Worm (Caenorhabditis elegans) whole organism, young adult: ENCODE data around the gene gcy-11.

Source experiments
- B0261.1 ChIP-seq: sonication (generic microtip); optimal IDR thresholded peaks from 2 replicates; lab custom pipeline; 2016; ENCODE audit warnings: mild to moderate bottlenecking, missing genetic modification characterization, moderate library complexity, missing compliant biosample characterization
- B0336.3 ChIP-seq: fragments of 200-800 bp; sonication (Bioruptor generic); IDR thresholded peaks from 2 replicates; pipeline ENCODE4 v1.3.6; 2022; ENCODE audit warnings: missing genetic modification characterization, missing compliant biosample characterization
- C17E4.6 ChIP-seq: fragments of 200-800 bp; sonication (Bioruptor generic); IDR thresholded peaks from 2 replicates; pipeline ENCODE4 v1.3.6; 2022; ENCODE audit warnings: missing genetic modification reagents, missing genetic modification characterization, missing compliant biosample characterization
- D2030.7 ChIP-seq: fragments of 200-800 bp; sonication (Bioruptor generic); IDR thresholded peaks from 2 replicates; pipeline ENCODE4 v1.3.6; 2022; ENCODE audit warnings: missing genetic modification reagents, missing genetic modification characterization, missing compliant biosample characterization
- F37B4.10 ChIP-seq: fragments of 200-800 bp; sonication (Bioruptor generic); IDR thresholded peaks from 2 replicates; pipeline ENCODE4 v1.3.6; 2022; ENCODE audit warnings: missing genetic modification characterization, missing compliant biosample characterization
- F39B2.1 ChIP-seq: fragments of 200-800 bp; sonication (Bioruptor generic); IDR thresholded peaks from 2 replicates; pipeline ENCODE4 v1.3.6; 2022; ENCODE audit warnings: missing genetic modification reagents, missing genetic modification characterization, missing compliant biosample characterization
- F52B5.7 ChIP-seq: sonication (generic microtip); optimal IDR thresholded peaks from 2 replicates; lab custom pipeline; 2016; ENCODE audit warnings: mild to moderate bottlenecking, missing genetic modification characterization, missing compliant biosample characterization
- F57A8.1 ChIP-seq: fragments of 200-800 bp; sonication (Bioruptor generic); optimal IDR thresholded peaks from 2 replicates; lab custom pipeline; 2018; ENCODE audit warnings: mild to moderate bottlenecking, missing genetic modification characterization, moderate library complexity, missing compliant biosample characterization
- K11D2.4 ChIP-seq: fragments of 200-800 bp; sonication (Bioruptor generic); IDR thresholded peaks from 2 replicates; pipeline ENCODE4 v1.3.6; 2022; ENCODE audit warnings: missing genetic modification reagents, missing genetic modification characterization, missing compliant biosample characterization
- atf-7 ChIP-seq: sonication (generic microtip); optimal IDR thresholded peaks from 2 replicates; lab custom pipeline; 2017; ENCODE audit warnings: mild to moderate bottlenecking, missing genetic modification characterization, missing compliant biosample characterization
- athp-1 ChIP-seq: sonication (generic microtip); optimal IDR thresholded peaks from 2 replicates; lab custom pipeline; 2017; ENCODE audit warnings: mild to moderate bottlenecking, missing genetic modification characterization, missing compliant biosample characterization
- ceh-58 ChIP-seq: fragments of 200-800 bp; sonication (Bioruptor generic); IDR thresholded peaks from 2 replicates; pipeline ENCODE4 v1.3.6; 2022; ENCODE audit warnings: missing genetic modification characterization, missing compliant biosample characterization
- die-1 ChIP-seq: sonication (generic microtip); optimal IDR thresholded peaks from 2 replicates; lab custom pipeline; 2016; ENCODE audit warnings: missing genotype, mild to moderate bottlenecking, missing genetic modification characterization, missing compliant biosample characterization
- dpff-1 ChIP-seq: sonication (generic microtip); optimal IDR thresholded peaks from 2 replicates; lab custom pipeline; 2017; ENCODE audit warnings: mild to moderate bottlenecking, missing genetic modification characterization, missing compliant biosample characterization
- egl-18 ChIP-seq: fragments of 200-800 bp; sonication (Bioruptor generic); IDR thresholded peaks from 2 replicates; pipeline ENCODE4 v1.3.6; 2022; ENCODE audit warnings: missing genetic modification reagents, missing genetic modification characterization, missing compliant biosample characterization
- egrh-3 ChIP-seq: fragments of 200-800 bp; sonication (Bioruptor generic); IDR thresholded peaks from 2 replicates; pipeline ENCODE4 v1.3.6; 2022; ENCODE audit warnings: missing genetic modification reagents, missing genetic modification characterization, missing compliant biosample characterization
- ets-4 ChIP-seq: fragments of 200-800 bp; sonication (Bioruptor generic); optimal IDR thresholded peaks from 2 replicates; lab custom pipeline; 2018; ENCODE audit warnings: mild to moderate bottlenecking, missing genetic modification characterization, missing compliant biosample characterization
- fkh-3 ChIP-seq: sonication (generic microtip); optimal IDR thresholded peaks from 2 replicates; lab custom pipeline; 2016; ENCODE audit warnings: mild to moderate bottlenecking, missing genetic modification characterization, missing compliant biosample characterization
- gei-17 ChIP-seq: fragments of 200-800 bp; sonication (Bioruptor generic); optimal IDR thresholded peaks from 2 replicates; lab custom pipeline; 2018; ENCODE audit warnings: mild to moderate bottlenecking, missing genetic modification characterization, missing compliant biosample characterization
- hlh-12 ChIP-seq: sonication (generic microtip); optimal IDR thresholded peaks from 2 replicates; lab custom pipeline; 2016; ENCODE audit warnings: missing genetic modification characterization, missing compliant biosample characterization
- hlh-26 ChIP-seq: fragments of 200-800 bp; sonication (Bioruptor generic); conservative IDR thresholded peaks from 2 replicates; pipeline ENCODE4 v1.3.6; 2022; ENCODE audit warnings: missing genetic modification reagents, missing genetic modification characterization, missing compliant biosample characterization
- hmg-20 ChIP-seq: fragments of 200-800 bp; sonication (Bioruptor generic); IDR thresholded peaks from 2 replicates; pipeline ENCODE4 v1.3.6; 2022; ENCODE audit warnings: missing genetic modification reagents, missing genetic modification characterization, missing compliant biosample characterization
- hsf-1 ChIP-seq: fragments of 200-800 bp; sonication (Bioruptor generic); IDR thresholded peaks from 2 replicates; pipeline ENCODE4 v1.3.6; 2022; ENCODE audit warnings: missing genetic modification reagents, missing genetic modification characterization, missing compliant biosample characterization
- let-526 ChIP-seq: fragments of 200-800 bp; sonication (Bioruptor generic); IDR thresholded peaks from 2 replicates; pipeline ENCODE4 v1.3.6; 2022; ENCODE audit warnings: missing genetic modification reagents, missing genetic modification characterization, missing compliant biosample characterization
- madf-10 ChIP-seq: sonication (generic microtip); optimal IDR thresholded peaks from 2 replicates; lab custom pipeline; 2016; ENCODE audit warnings: mild to moderate bottlenecking, missing genetic modification characterization, missing compliant biosample characterization
- madf-3 ChIP-seq: fragments of 200-800 bp; sonication (Bioruptor generic); IDR thresholded peaks from 2 replicates; pipeline ENCODE4 v1.3.6; 2022; ENCODE audit warnings: missing genetic modification reagents, missing genetic modification characterization, missing compliant biosample characterization
- madf-6 ChIP-seq: fragments of 200-800 bp; sonication (Bioruptor generic); IDR thresholded peaks from 2 replicates; pipeline ENCODE4 v1.3.6; 2022; ENCODE audit warnings: missing genetic modification reagents, missing genetic modification characterization, missing compliant biosample characterization
- mcd-1 ChIP-seq: fragments of 200-800 bp; sonication (Bioruptor generic); IDR thresholded peaks from 2 replicates; pipeline ENCODE4 v1.3.6; 2022; ENCODE audit warnings: missing genetic modification reagents, missing genetic modification characterization, missing compliant biosample characterization
- mel-28 ChIP-seq: sonication (generic microtip); optimal IDR thresholded peaks from 2 replicates; lab custom pipeline; 2016; ENCODE audit warnings: borderline replicate concordance, mild to moderate bottlenecking, missing genetic modification characterization, missing compliant biosample characterization
- mes-4 ChIP-seq: sonication (generic microtip); optimal IDR thresholded peaks from 2 replicates; lab custom pipeline; 2016; ENCODE audit warnings: missing genotype, missing genetic modification characterization, missing compliant biosample characterization
- mxl-1 ChIP-seq: sonication (generic microtip); optimal IDR thresholded peaks from 2 replicates; lab custom pipeline; 2016; ENCODE audit warnings: missing genetic modification characterization, missing compliant biosample characterization
- nhr-120 ChIP-seq: fragments of 200-800 bp; sonication (Bioruptor generic); IDR thresholded peaks from 2 replicates; pipeline ENCODE4 v1.3.6; 2022; ENCODE audit warnings: missing genetic modification characterization, missing compliant biosample characterization
- nhr-80 ChIP-seq: sonication (generic microtip); optimal IDR thresholded peaks from 2 replicates; lab custom pipeline; 2016; ENCODE audit warnings: missing genetic modification characterization, missing compliant biosample characterization
- nhr-90 ChIP-seq: sonication (generic microtip); optimal IDR thresholded peaks from 2 replicates; lab custom pipeline; 2016; ENCODE audit warnings: missing genotype, mild to moderate bottlenecking, missing genetic modification characterization, missing compliant biosample characterization
- pbrm-1 ChIP-seq: fragments of 200-800 bp; sonication (Bioruptor generic); IDR thresholded peaks from 2 replicates; pipeline ENCODE4 v1.3.6; 2022; ENCODE audit warnings: missing genetic modification reagents, missing genetic modification characterization, missing compliant biosample characterization
- rpc-1 ChIP-seq, 2 experiments: fragments of 150-350 bp in 1 of 2; sonication (generic microtip) in 1 of 2; optimal IDR thresholded peaks; 2 replicates each; lab custom pipeline; 2014 to 2018; ENCODE audit warnings: missing biosample characterization in 1 of 2, missing genetic modification characterization in 1 of 2, missing genetic modification reagents in 1 of 2, missing genotype in 1 of 2
- sdz-38 ChIP-seq: sonication (generic microtip); optimal IDR thresholded peaks from 2 replicates; lab custom pipeline; 2016; ENCODE audit warnings: missing genotype, missing genetic modification characterization, missing compliant biosample characterization
- snpc-4 ChIP-seq, 5 experiments: fragments of 150-350 bp in 1 of 5; sonication (generic microtip) in 4 of 5; optimal IDR thresholded peaks; 2 replicates each; lab custom pipeline; 2014 to 2018; ENCODE audit warnings: missing genetic modification characterization in 5 of 5, missing biosample characterization in 3 of 5, antibody characterized with exemption in 2 of 5, mild to moderate bottlenecking in 2 of 5, missing compliant biosample characterization in 2 of 5, missing genotype in 2 of 5, moderate library complexity in 2 of 5, missing genetic modification reagents in 1 of 5
- tbx-9 ChIP-seq: sonication (generic microtip); optimal IDR thresholded peaks from 2 replicates; lab custom pipeline; 2016; ENCODE audit warnings: borderline replicate concordance, missing genetic modification characterization, inconsistent platforms, missing compliant biosample characterization
- tlf-1 ChIP-seq: fragments of 200-800 bp; sonication (Bioruptor generic); optimal IDR thresholded peaks from 2 replicates; lab custom pipeline; 2018; ENCODE audit warnings: mild to moderate bottlenecking, missing genetic modification characterization, missing compliant biosample characterization
- zim-3 ChIP-seq: sonication (generic microtip); optimal IDR thresholded peaks from 2 replicates; lab custom pipeline; 2017; ENCODE audit warnings: mild to moderate bottlenecking, missing genetic modification characterization, moderate library complexity, missing compliant biosample characterization
- ztf-25 ChIP-seq: fragments of 200-800 bp; sonication (Bioruptor generic); IDR thresholded peaks from 2 replicates; pipeline ENCODE4 v1.3.6; 2022; ENCODE audit warnings: missing genetic modification reagents, missing genetic modification characterization, missing compliant biosample characterization
- ztf-28 ChIP-seq: fragments of 200-800 bp; sonication (Bioruptor generic); IDR thresholded peaks from 2 replicates; pipeline ENCODE4 v1.3.6; 2022; ENCODE audit warnings: missing genetic modification reagents, missing genetic modification characterization, missing compliant biosample characterization
- ztf-6 ChIP-seq: fragments of 200-800 bp; sonication (Bioruptor generic); IDR thresholded peaks from 2 replicates; pipeline ENCODE4 v1.3.6; 2022; ENCODE audit warnings: missing genetic modification reagents, missing genetic modification characterization, missing compliant biosample characterization

Gene gcy-11

DNA sequence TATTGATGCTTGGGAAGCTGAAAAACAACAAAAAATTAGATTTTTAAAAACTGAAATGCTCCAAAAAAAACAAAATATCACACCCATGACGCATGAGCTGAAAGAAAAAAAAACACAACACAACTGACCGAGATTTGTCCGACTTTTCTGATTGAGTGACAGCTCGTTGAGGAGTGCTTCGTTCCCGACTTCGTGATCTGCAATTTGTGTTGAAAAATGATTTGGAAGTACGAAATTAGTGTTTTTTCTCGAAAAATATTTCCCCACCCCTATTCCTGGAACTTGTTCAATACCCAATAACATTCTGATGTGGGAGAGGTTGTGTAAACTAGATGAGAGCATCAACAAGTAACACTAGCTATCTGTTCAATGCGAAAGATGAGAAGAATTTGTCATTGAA, 13.8 kb downstream of the gcy-11 start:
- TF ChIP-seq egl-18 (GFP tag; lab: Robert Waterston, UW) (no peak), ets-4 (no peak), C17E4.6 (no peak), tlf-1 (GFP tag; lab: Kevin White, UChicago) (no peak), dpff-1 (tag; lab: Kevin White, UChicago) (no peak), hsf-1 (no peak), ceh-58 (GFP tag; lab: Robert Waterston, UW) (no peak), mes-4 (no peak), hmg-20 (GFP tag; lab: Robert Waterston, UW) (no peak), snpc-4 (GFP tag; optimal IDR thresholded peaks at IDR 0.05; lab: Kevin White, UChicago) (no peak), snpc-4 (tag; optimal IDR thresholded peaks at IDR 0.05; lab: Kevin White, UChicago) (no peak), ztf-28 (no peak), D2030.7 (GFP tag; lab: Robert Waterston, UW) (no peak), F52B5.7 (no peak), hlh-12 (tag; lab: Kevin White, UChicago) (no peak), F39B2.1 (GFP tag; lab: Robert Waterston, UW) (no peak)

DNA sequence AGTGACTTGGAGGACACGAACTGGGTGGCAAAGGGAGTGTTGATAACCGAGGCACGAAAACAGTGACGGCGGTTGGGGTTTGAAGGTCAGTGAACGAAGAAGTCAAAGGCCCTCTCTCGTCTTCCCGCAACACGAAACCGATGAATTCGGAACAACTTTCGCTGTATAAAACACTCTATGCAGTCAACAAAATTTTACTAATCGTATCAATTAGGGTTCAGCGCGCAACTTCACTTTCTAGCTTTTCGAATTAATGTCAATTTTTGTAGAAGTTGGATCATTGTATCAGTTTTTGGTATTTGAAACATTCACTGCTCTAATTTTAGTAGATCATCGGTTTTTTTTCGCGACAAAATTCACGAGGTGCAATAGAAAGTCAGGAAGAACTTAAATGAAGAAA, 16.8 kb downstream of the gcy-11 start:
- TF ChIP-seq atf-7 (tag; lab: Kevin White, UChicago) = no peak
- TF ChIP-seq pbrm-1 (GFP tag; lab: Robert Waterston, UW) = no peak
- TF ChIP-seq athp-1 = no peak
- no peak for TF ChIP-seq mel-28 (tag; lab: Kevin White, UChicago)
- TF ChIP-seq mcd-1 = no peak
- no peak for TF ChIP-seq rpc-1 (optimal IDR thresholded peaks at IDR 0.05; lab: Kevin White, UChicago)
- no peak for TF ChIP-seq rpc-1 (tag; optimal IDR thresholded peaks at IDR 0.05; lab: Kevin White, UChicago)
- no peak for TF ChIP-seq B0261.1 (tag; lab: Kevin White, UChicago)
- no peak for TF ChIP-seq tbx-9 (tag; lab: Kevin White, UChicago)
- TF ChIP-seq egrh-3 (GFP tag; lab: Robert Waterston, UW) = no peak
- no peak for TF ChIP-seq F57A8.1
- TF ChIP-seq let-526 = no peak
- TF ChIP-seq tlf-1 (GFP tag; lab: Kevin White, UChicago) = no peak
- no peak for TF ChIP-seq madf-10
- TF ChIP-seq hlh-26 (GFP tag; lab: Robert Waterston, UW) = no peak
- TF ChIP-seq sdz-38 (tag; lab: Kevin White, UChicago) = no peak
- no peak for TF ChIP-seq madf-3 (GFP tag; lab: Robert Waterston, UW)
- TF ChIP-seq zim-3 (tag; lab: Kevin White, UChicago) = no peak
- no peak for TF ChIP-seq madf-6 (GFP tag; lab: Robert Waterston, UW)

DNA sequence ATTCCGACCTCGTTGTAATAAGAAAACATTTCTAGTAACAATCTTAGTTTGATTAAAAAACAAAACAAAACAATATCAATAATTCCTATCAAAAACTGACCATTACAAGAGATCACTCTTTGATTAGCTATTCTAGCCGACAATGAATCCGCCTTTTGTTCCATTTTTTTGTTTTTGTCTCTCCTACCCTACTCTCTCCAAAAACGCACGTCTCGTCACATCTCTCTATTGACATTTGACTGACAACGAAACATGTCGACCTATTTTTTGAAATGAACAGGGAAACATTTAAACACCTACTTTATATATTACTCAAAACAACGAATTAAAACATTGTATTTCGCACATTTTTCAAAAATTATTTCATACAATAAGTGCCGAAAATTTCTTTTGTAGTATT, 20.6 kb downstream of the gcy-11 start:
- TF ChIP-seq nhr-120 (GFP tag; lab: Robert Waterston, UW) (no peak), ztf-25 (no peak), B0336.3 (no peak), nhr-80 (tag; lab: Kevin White, UChicago) (no peak), nhr-90 (tag; lab: Kevin White, UChicago) (no peak), hmg-20 (GFP tag; lab: Robert Waterston, UW) (no peak), die-1 (tag; lab: Kevin White, UChicago) (no peak), F37B4.10 (GFP tag; lab: Robert Waterston, UW) (no peak), madf-3 (GFP tag; lab: Robert Waterston, UW) (no peak), fkh-3 (tag; lab: Kevin White, UChicago) (no peak), K11D2.4 (no peak), gei-17 (no peak), ztf-6 (GFP tag; lab: Robert Waterston, UW) (no peak), mxl-1 (tag; lab: Kevin White, UChicago) (no peak)
- TF ChIP-seq, all 124 proteins: peak for 0
